Fruit fly (Drosophila melanogaster) whole organism, larva: ENCODE data around the gene Rab9.

Experiments
- noc ChIP-seq: fragments of 200-800 bp; sonication (Bioruptor generic); optimal IDR thresholded peaks from 3 replicates; lab custom pipeline; 2019; ENCODE audit warnings: missing biosample characterization, mild to moderate bottlenecking, missing genetic modification characterization, moderate library complexity

Gene Rab9

dm6 chr2L:19455723-19456122 is 23.3 kb downstream of the Rab9 start:
- TF ChIP-seq noc: no peak

- no peak for TF ChIP-seq noc
Observed at dm6 chr2L:19457890-19458580, 25.7 kb downstream of the Rab9 start.

dm6 chr2L:19459404-19459803 is 27.0 kb downstream of the Rab9 start:
- no peak for TF ChIP-seq noc

- TF ChIP-seq noc: no peak
Observed at dm6 chr2L:19462898-19463297, 30.5 kb downstream of the Rab9 start.

dm6 chr2L:19463405-19463804 is 31.0 kb downstream of the Rab9 start:
- TF ChIP-seq noc: no peak

dm6 chr2L:19463824-19464317 is 31.5 kb downstream of the Rab9 start, which contains the start of gene tj:
Gene tj (plus strand): TSS chr2L:19464267.
- TF ChIP-seq noc: no peak

dm6 chr2L:19469090-19469489 is 36.7 kb downstream of the Rab9 start:
- no peak for TF ChIP-seq noc

- TF ChIP-seq noc: no peak
Observed at dm6 chr2L:19469751-19470150, 37.4 kb downstream of the Rab9 start.

dm6 chr2L:19472256-19472655 is 39.9 kb downstream of the Rab9 start:
- no peak for TF ChIP-seq noc

- no peak for TF ChIP-seq noc
Observed at dm6 chr2L:19473397-19474009, 41.1 kb downstream of the Rab9 start.

dm6 chr2L:19479249-19479984 is 47.0 kb downstream of the Rab9 start:
- TF ChIP-seq noc: no peak

dm6 chr2L:19480406-19481334 is 48.3 kb downstream of the Rab9 start:
- no peak for TF ChIP-seq noc

- TF ChIP-seq noc: no peak
Observed at dm6 chr2L:19484539-19484938, 52.2 kb downstream of the Rab9 start, which contains the start of the genes CG10195 and CG13084. Gene CG10195 (minus strand): TSS chr2L:19484705. Gene CG13084 (plus strand): TSS chr2L:19484930.
